Fruit fly (Drosophila melanogaster) whole organism, embryonic: Measurements from ENCODE around the gene CG33191.
A peak's percentile ranks its signal among the peaks of the same experiment; 100 is the strongest.

Experiments used
- BEAF-32 ChIP-seq: fragments of 200-800 bp; sonication (Bioruptor generic); optimal IDR thresholded peaks from 3 replicates; lab custom pipeline; 2017; ENCODE audit warnings: missing biosample characterization, missing genetic modification characterization, mild to moderate bottlenecking, moderate library complexity, missing genetic modification reagents
- BtbVII ChIP-seq: fragments of 200-800 bp; sonication (Bioruptor generic); optimal IDR thresholded peaks from 3 replicates; lab custom pipeline; 2017; ENCODE audit warnings: missing biosample characterization, mild to moderate bottlenecking, missing genetic modification characterization
- CG10209 ChIP-seq: fragments of 200-800 bp; sonication (Bioruptor generic); optimal IDR thresholded peaks from 3 replicates; lab custom pipeline; 2017; ENCODE audit warnings: missing biosample characterization, mild to moderate bottlenecking, missing genetic modification characterization, missing genetic modification reagents
- CG10543 ChIP-seq: fragments of 200-800 bp; sonication (Bioruptor generic); optimal IDR thresholded peaks from 3 replicates; lab custom pipeline; 2017; ENCODE audit warnings: missing biosample characterization, mild to moderate bottlenecking, missing genetic modification characterization, moderate library complexity
- CG11504 ChIP-seq: fragments of 200-800 bp; sonication (Bioruptor generic); optimal IDR thresholded peaks from 3 replicates; lab custom pipeline; 2019; ENCODE audit warnings: missing biosample characterization, mild to moderate bottlenecking, missing genetic modification characterization, moderate library complexity
- CG12659 ChIP-seq: fragments of 200-800 bp; sonication (Bioruptor generic); optimal IDR thresholded peaks from 3 replicates; lab custom pipeline; 2017; ENCODE audit warnings: mild to moderate bottlenecking, missing biosample characterization, missing genetic modification reagents, missing genetic modification characterization
- CG12744 ChIP-seq: fragments of 200-800 bp; sonication (Bioruptor generic); optimal IDR thresholded peaks from 2 replicates; lab custom pipeline; 2016; ENCODE audit warnings: missing biosample characterization, missing genetic modification characterization
- CG13287 ChIP-seq: fragments of 200-800 bp; sonication (Bioruptor generic); IDR thresholded peaks from 2 replicates; pipeline ENCODE4 v1.3.6; 2022; ENCODE audit warnings: missing biosample characterization, missing genetic modification characterization; ENCODE audit not compliant: partially characterized antibody
- CG13424 ChIP-seq: fragments of 200-800 bp; sonication (Bioruptor generic); optimal IDR thresholded peaks from 2 replicates; lab custom pipeline; 2019; ENCODE audit warnings: missing biosample characterization, mild to moderate bottlenecking, missing genetic modification characterization, moderate library complexity
- CG16813 ChIP-seq: fragments of 200-800 bp; sonication (Bioruptor generic); IDR thresholded peaks from 3 replicates; pipeline ENCODE4 v1.3.6; 2022; ENCODE audit warnings: missing biosample characterization, missing genetic modification characterization; ENCODE audit not compliant: partially characterized antibody
- CG17612 ChIP-seq: fragments of 200-800 bp; sonication (Bioruptor generic); IDR thresholded peaks from 2 replicates; pipeline ENCODE4 v1.3.6; 2022; ENCODE audit warnings: missing biosample characterization, missing genetic modification characterization
- CG17829 ChIP-seq: fragments of 200-800 bp; optimal IDR thresholded peaks from 2 replicates; lab custom pipeline; 2019; ENCODE audit warnings: missing biosample characterization, mild to moderate bottlenecking, missing genetic modification characterization, moderate library complexity
- CG18619 ChIP-seq: fragments of 200-800 bp; sonication (Bioruptor generic); optimal IDR thresholded peaks from 3 replicates; lab custom pipeline; 2017; ENCODE audit warnings: missing biosample characterization, mild to moderate bottlenecking, missing genetic modification characterization
- CG2129 ChIP-seq: fragments of 200-800 bp; sonication (Bioruptor generic); IDR thresholded peaks from 2 replicates; pipeline ENCODE4 v1.3.6; 2022; ENCODE audit warnings: missing biosample characterization, missing genetic modification characterization; ENCODE audit not compliant: partially characterized antibody
- CG3281 ChIP-seq: fragments of 200-800 bp; sonication (Bioruptor generic); optimal IDR thresholded peaks from 3 replicates; lab custom pipeline; 2017; ENCODE audit warnings: missing biosample characterization, mild to moderate bottlenecking, missing genetic modification characterization
- CG4328 ChIP-seq: fragments of 200-800 bp; sonication (Bioruptor generic); optimal IDR thresholded peaks from 3 replicates; lab custom pipeline; 2017; ENCODE audit warnings: missing biosample characterization, missing genetic modification reagents, missing genetic modification characterization
- CG43689 ChIP-seq: fragments of 200-800 bp; sonication (Bioruptor generic); IDR thresholded peaks from 2 replicates; pipeline ENCODE4 v1.3.6; 2022; ENCODE audit warnings: missing biosample characterization, missing genetic modification characterization
- CG6254 ChIP-seq: fragments of 200-800 bp; sonication (Bioruptor generic); optimal IDR thresholded peaks from 3 replicates; lab custom pipeline; 2017; ENCODE audit warnings: mild to moderate bottlenecking, missing biosample characterization, missing genetic modification reagents, missing genetic modification characterization
- CG6791 ChIP-seq: fragments of 200-800 bp; sonication (Bioruptor generic); IDR thresholded peaks from 3 replicates; pipeline ENCODE4 v1.3.6; 2022; ENCODE audit warnings: missing biosample characterization, missing genetic modification characterization; ENCODE audit not compliant: partially characterized antibody
- CG7928 ChIP-seq: fragments of 200-800 bp; sonication (Bioruptor generic); optimal IDR thresholded peaks from 2 replicates; lab custom pipeline; 2017; ENCODE audit warnings: missing biosample characterization, mild to moderate bottlenecking, missing genetic modification characterization
- CG9797 ChIP-seq: fragments of 200-800 bp; sonication (Bioruptor generic); optimal IDR thresholded peaks from 3 replicates; lab custom pipeline; 2018; ENCODE audit warnings: missing biosample characterization, mild to moderate bottlenecking, missing genetic modification characterization
- Doc3 ChIP-seq: fragments of 200-800 bp; sonication (Bioruptor generic); IDR thresholded peaks from 3 replicates; pipeline ENCODE4 v1.3.6; 2022; ENCODE audit warnings: missing biosample characterization, missing genetic modification characterization; ENCODE audit not compliant: partially characterized antibody
- Eip74EF ChIP-seq, 2 experiments: fragments of 200-800 bp in 1 of 2; fragments of >200 bp in 1 of 2; sonication (Bioruptor generic) in 1 of 2; optimal IDR thresholded peaks; 2 replicates each; lab custom pipeline; 2017 to 2019; ENCODE audit warnings: missing biosample characterization in 2 of 2, missing genetic modification characterization in 2 of 2, mild to moderate bottlenecking in 1 of 2, moderate library complexity in 1 of 2
- HLH4C ChIP-seq: fragments of 200-800 bp; sonication (Bioruptor generic); IDR thresholded peaks from 3 replicates; pipeline ENCODE4 v1.3.6; 2022; ENCODE audit warnings: missing biosample characterization, missing genetic modification characterization; ENCODE audit not compliant: partially characterized antibody
- Hand ChIP-seq: fragments of 200-800 bp; sonication (Bioruptor generic); optimal IDR thresholded peaks from 2 replicates; lab custom pipeline; 2017; ENCODE audit warnings: mild to moderate bottlenecking, missing biosample characterization, missing genetic modification reagents, missing genetic modification characterization
- Hey ChIP-seq: fragments of 200-800 bp; sonication (Bioruptor generic); optimal IDR thresholded peaks from 3 replicates; lab custom pipeline; 2018; ENCODE audit warnings: missing biosample characterization, mild to moderate bottlenecking, missing genetic modification characterization
- Hsf ChIP-seq: fragments of 200-800 bp; sonication (Bioruptor generic); optimal IDR thresholded peaks from 3 replicates; lab custom pipeline; 2016; ENCODE audit warnings: missing biosample characterization, missing genetic modification characterization
- MESR4 ChIP-seq: fragments of 200-800 bp; sonication (Bioruptor generic); optimal IDR thresholded peaks from 2 replicates; lab custom pipeline; 2018; ENCODE audit warnings: missing biosample characterization, mild to moderate bottlenecking, missing genetic modification characterization, moderate library complexity
- Max ChIP-seq: fragments of 200-800 bp; sonication (Bioruptor generic); optimal IDR thresholded peaks from 2 replicates; lab custom pipeline; 2016; ENCODE audit warnings: missing biosample characterization, mild to moderate bottlenecking, missing genetic modification characterization
- Sin3A ChIP-seq: fragments of >200 bp; optimal IDR thresholded peaks from 2 replicates; lab custom pipeline; 2018
- corto ChIP-seq: fragments of 200-800 bp; sonication (Bioruptor generic); optimal IDR thresholded peaks from 2 replicates; lab custom pipeline; 2016; ENCODE audit warnings: missing biosample characterization, mild to moderate bottlenecking, missing genetic modification characterization, moderate library complexity
- croc ChIP-seq: fragments of 200-800 bp; sonication (Bioruptor generic); conservative IDR thresholded peaks from 3 replicates; pipeline ENCODE4 v1.3.6; 2022; ENCODE audit warnings: missing biosample characterization, missing genetic modification characterization
- dati ChIP-seq: fragments of 200-800 bp; sonication (Bioruptor generic); IDR thresholded peaks from 2 replicates; pipeline ENCODE4 v1.3.6; 2022; ENCODE audit warnings: missing biosample characterization, missing genetic modification characterization
- gfzf ChIP-seq: fragments of 200-800 bp; sonication (Bioruptor generic); optimal IDR thresholded peaks from 2 replicates; lab custom pipeline; 2016; ENCODE audit warnings: missing biosample characterization, mild to moderate bottlenecking, missing genetic modification characterization, moderate library complexity
- grau ChIP-seq: fragments of 200-800 bp; optimal IDR thresholded peaks from 3 replicates; lab custom pipeline; 2019; ENCODE audit warnings: missing biosample characterization, mild to moderate bottlenecking, missing genetic modification characterization, moderate library complexity
- hbn ChIP-seq: fragments of 200-800 bp; sonication (Bioruptor generic); IDR thresholded peaks from 2 replicates; pipeline ENCODE4 v1.3.6; 2022; ENCODE audit warnings: missing biosample characterization, missing genetic modification characterization; ENCODE audit not compliant: partially characterized antibody
- inv ChIP-seq: fragments of 200-800 bp; sonication (Bioruptor generic); IDR thresholded peaks from 2 replicates; pipeline ENCODE4 v1.3.6; 2022; ENCODE audit warnings: missing biosample characterization, missing genetic modification characterization; ENCODE audit not compliant: partially characterized antibody
- klu ChIP-seq: fragments of 200-800 bp; sonication (Bioruptor generic); IDR thresholded peaks from 2 replicates; pipeline ENCODE4 v1.3.6; 2022; ENCODE audit warnings: missing biosample characterization, missing genetic modification characterization
- knrl ChIP-seq: fragments of 200-800 bp; sonication (Bioruptor generic); IDR thresholded peaks from 3 replicates; pipeline ENCODE4 v1.3.6; 2022; ENCODE audit warnings: missing biosample characterization, missing genetic modification characterization; ENCODE audit not compliant: partially characterized antibody
- lilli ChIP-seq: fragments of 200-800 bp; sonication (Bioruptor generic); optimal IDR thresholded peaks from 3 replicates; lab custom pipeline; 2016; ENCODE audit warnings: missing biosample characterization, missing genetic modification characterization
- lola ChIP-seq, 3 experiments: fragments of >200 bp in 2 of 3; fragments of 200-800 bp in 1 of 3; sonication (Bioruptor generic) in 1 of 3; optimal IDR thresholded peaks; 2 replicates each; lab custom pipeline; 2017 to 2019; ENCODE audit warnings: missing biosample characterization in 3 of 3, missing genetic modification characterization in 3 of 3, mild to moderate bottlenecking in 1 of 3, moderate library complexity in 1 of 3
- phol ChIP-seq: fragments of 200-800 bp; sonication (Bioruptor generic); optimal IDR thresholded peaks from 3 replicates; lab custom pipeline; 2018; ENCODE audit warnings: missing biosample characterization, mild to moderate bottlenecking, missing genetic modification characterization, moderate library complexity
- pnt ChIP-seq: fragments of 200-800 bp; sonication (Bioruptor generic); optimal IDR thresholded peaks from 3 replicates; lab custom pipeline; 2016; ENCODE audit warnings: missing biosample characterization, missing genetic modification characterization
- salm ChIP-seq: fragments of 200-800 bp; sonication (Bioruptor generic); optimal IDR thresholded peaks from 2 replicates; lab custom pipeline; 2018; ENCODE audit warnings: missing biosample characterization, mild to moderate bottlenecking, missing genetic modification characterization
- scrt ChIP-seq: fragments of 200-800 bp; sonication (Bioruptor generic); optimal IDR thresholded peaks from 2 replicates; lab custom pipeline; 2018; ENCODE audit warnings: missing biosample characterization, mild to moderate bottlenecking, missing genetic modification characterization, moderate library complexity
- trh ChIP-seq: fragments of 200-800 bp; sonication (Bioruptor generic); optimal IDR thresholded peaks from 2 replicates; lab custom pipeline; 2016; ENCODE audit warnings: missing biosample characterization, missing genetic modification characterization
- usp ChIP-seq: fragments of >200 bp; optimal IDR thresholded peaks from 2 replicates; lab custom pipeline; 2017; ENCODE audit warnings: missing biosample characterization, missing genetic modification characterization

The CG33191 gene

dm6 chr3R:8823761-8824499, 44.2 kb upstream of the CG33191 start, which contains the start of the genes IscU and CG8379 (continued):
- TF ChIP-seq Doc3 (GFP tag; lab: Robert Waterston, UW) (peak; percentile 56; the same call in 1 of the 3 replicates), CG7928 (GFP tag; lab: Kevin White, UChicago) (no peak), CG4328 (GFP tag; lab: Kevin White, UChicago) (peak; percentile 19), grau (tag; lab: Kevin White, UChicago) (no peak), salm (peak; percentile 16), Hey (tag; lab: Kevin White, UChicago) (no peak), phol (peak; percentile 43), croc (GFP tag; lab: Robert Waterston, UW) (no peak), HLH4C (GFP tag; lab: Robert Waterston, UW) (peak; percentile 37; the same call in 2 of the 3 replicates), corto (GFP tag; lab: Kevin White, UChicago) (peak; percentile 8), Hsf (GFP tag; lab: Kevin White, UChicago) (no peak), CG10543 (GFP tag; lab: Kevin White, UChicago) (peak; percentile 6), CG6791 (no peak), Hand (GFP tag; lab: Kevin White, UChicago) (peak; percentile 19), Eip74EF (GFP tag; optimal IDR thresholded peaks at IDR 0.05; lab: Kevin White, UChicago) (no peak), klu (GFP tag; lab: Robert Waterston, UW) (no peak), CG13287 (peak; percentile 82), pnt (GFP tag; lab: Kevin White, UChicago) (no peak), CG16813 (GFP tag; lab: Robert Waterston, UW) (peak; percentile 63; the same call in 2 of the 3 replicates), CG6254 (GFP tag; lab: Kevin White, UChicago) (peak; percentile 12), CG17612 (GFP tag; lab: Robert Waterston, UW) (no peak), CG3281 (GFP tag; lab: Kevin White, UChicago) (no peak), CG18619 (GFP tag; lab: Kevin White, UChicago) (no peak), BEAF-32 (GFP tag; lab: Kevin White, UChicago) (peak; percentile 74), lola (GFP tag; optimal IDR thresholded peaks at IDR 0.05; lab: Kevin White, UChicago) (peak in 1 of 3 experiments; percentile 18), Max (GFP tag; lab: Kevin White, UChicago) (peak; percentile 12), CG9797 (GFP tag; lab: Kevin White, UChicago) (peak; percentile 89), CG10209 (GFP tag; lab: Kevin White, UChicago) (no peak), dati (GFP tag; lab: Robert Waterston, UW) (no peak), usp (GFP tag; lab: Kevin White, UChicago) (no peak), lilli (no peak), CG2129 (GFP tag; lab: Robert Waterston, UW) (peak; percentile 34; the same call in 1 of the 2 replicates), CG11504 (no peak), CG13424 (tag; lab: Kevin White, UChicago) (peak; percentile 11), MESR4 (GFP tag; lab: Kevin White, UChicago) (peak; percentile 71), CG12659 (GFP tag; lab: Kevin White, UChicago) (peak; percentile 65), trh (GFP tag; lab: Kevin White, UChicago) (no peak), gfzf (GFP tag; lab: Kevin White, UChicago) (peak; percentile 73), CG12744 (GFP tag; lab: Kevin White, UChicago) (no peak), Sin3A (lab: Kevin White, UChicago) (peak; percentile 70), scrt (GFP tag; lab: Kevin White, UChicago) (no peak), knrl (GFP tag; lab: Robert Waterston, UW) (peak; percentile 70), BtbVII (GFP tag; lab: Kevin White, UChicago) (no peak), CG17829 (tag; lab: Kevin White, UChicago) (peak; percentile 53), inv (GFP tag; lab: Robert Waterston, UW) (peak; percentile 54), hbn (GFP tag; lab: Robert Waterston, UW) (peak; percentile 69; the same call in 1 of the 2 replicates), CG43689 (GFP tag; lab: Robert Waterston, UW) (no peak)
